Fruit fly (Drosophila melanogaster) whole organism, pupa: ENCODE results near the gene CG11760.

Experiments used
- CG14655 ChIP-seq: fragments of 200-800 bp; sonication (Bioruptor generic); optimal IDR thresholded peaks from 3 replicates; lab custom pipeline; 2017; ENCODE audit warnings: mild to moderate bottlenecking, missing biosample characterization, missing genetic modification reagents, missing genetic modification characterization
- CG32121 ChIP-seq: fragments of 200-800 bp; sonication (Bioruptor generic); IDR thresholded peaks from 2 replicates; pipeline ENCODE4 v1.3.6; 2022; ENCODE audit warnings: missing biosample characterization, missing genetic modification characterization

DNA sequence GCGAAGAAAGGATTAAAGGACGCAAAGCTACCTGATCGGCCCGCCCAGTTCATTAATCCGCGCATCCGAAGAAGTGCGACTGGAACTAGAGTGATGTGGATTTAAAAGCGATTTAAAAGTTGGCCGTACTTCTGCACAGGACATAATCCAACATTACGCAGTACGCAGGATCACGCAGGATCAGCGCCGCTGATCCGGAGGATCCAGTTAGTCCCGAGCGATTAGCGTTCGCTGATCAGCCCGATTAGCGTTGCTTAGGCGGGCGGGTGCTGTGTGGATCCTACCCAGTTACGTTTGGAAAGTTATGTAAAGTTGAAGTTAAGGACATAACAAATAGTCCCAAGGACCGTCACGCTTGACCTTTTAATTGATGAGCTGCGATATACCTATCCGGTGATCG lies 19.8 kb upstream of the CG11760 start:
- TF ChIP-seq CG32121 (no peak), CG14655 (GFP tag; lab: Kevin White, UChicago) (no peak)
